Fruit fly (Drosophila melanogaster) whole organism: ENCODE measurements around the gene Mst98Ca.

ENCODE experiments used
- CG8478 ChIP-seq: fragments of >200 bp; optimal IDR thresholded peaks from 2 replicates; lab custom pipeline; 2018; ENCODE audit warnings: inconsistent platforms
- Dll ChIP-seq: fragments of >200 bp; optimal IDR thresholded peaks from 2 replicates; lab custom pipeline; 2017
- EcR ChIP-seq, 2 experiments: fragments of >200 bp; optimal IDR thresholded peaks; 2 replicates each; lab custom pipeline; 2017; ENCODE audit warnings: missing biosample characterization in 2 of 2, missing genetic modification characterization in 2 of 2, missing genetic modification reagents in 2 of 2
- pan ChIP-seq: fragments of >200 bp; optimal IDR thresholded peaks from 2 replicates; lab custom pipeline; 2017
- psq ChIP-seq: fragments of >200 bp; optimal IDR thresholded peaks from 2 replicates; lab custom pipeline; 2017
- usp ChIP-seq: fragments of >200 bp; optimal IDR thresholded peaks from 2 replicates; lab custom pipeline; 2017; ENCODE audit warnings: missing biosample characterization, missing genetic modification characterization, mixed read lengths

dm6 chr3R:28263522-28263921 lies 27.6 kb upstream of the Mst98Ca start, which contains the start of gene CG43125:
- no peak for TF ChIP-seq psq (lab: Kevin White, UChicago)
- TF ChIP-seq EcR (GFP tag; optimal IDR thresholded peaks at IDR 0.05; lab: Kevin White, UChicago), result no peak
- TF ChIP-seq CG8478, result no peak
- TF ChIP-seq Dll, result no peak
- TF ChIP-seq pan, result no peak
- no peak for TF ChIP-seq usp (GFP tag; lab: Kevin White, UChicago)
